Fruit fly (Drosophila melanogaster) whole organism, embryonic: ENCODE results near the gene sima.

ENCODE experiments used
- Bgb ChIP-seq: fragments of 200-800 bp; sonication (Bioruptor generic); IDR thresholded peaks from 2 replicates; pipeline ENCODE4 v1.3.6; 2022; ENCODE audit warnings: missing biosample characterization, missing genetic modification characterization; ENCODE audit not compliant: partially characterized antibody
- CG10543 ChIP-seq: fragments of 200-800 bp; sonication (Bioruptor generic); optimal IDR thresholded peaks from 3 replicates; lab custom pipeline; 2017; ENCODE audit warnings: missing biosample characterization, mild to moderate bottlenecking, missing genetic modification characterization, moderate library complexity
- CG11456 ChIP-seq: fragments of 200-800 bp; sonication (Bioruptor generic); IDR thresholded peaks from 3 replicates; pipeline ENCODE4 v1.3.6; 2022; ENCODE audit warnings: missing biosample characterization, missing genetic modification characterization
- CG12299 ChIP-seq: fragments of 200-800 bp; sonication (Bioruptor generic); optimal IDR thresholded peaks from 2 replicates; lab custom pipeline; 2018; ENCODE audit warnings: missing biosample characterization, mild to moderate bottlenecking, missing genetic modification characterization
- CG14860 ChIP-seq: fragments of 200-800 bp; sonication (Bioruptor generic); IDR thresholded peaks from 3 replicates; pipeline ENCODE4 v1.3.6; 2022; ENCODE audit warnings: missing biosample characterization, missing genetic modification characterization; ENCODE audit not compliant: partially characterized antibody
- CG16815 ChIP-seq: fragments of 200-800 bp; sonication (Bioruptor generic); optimal IDR thresholded peaks from 3 replicates; lab custom pipeline; 2017; ENCODE audit warnings: missing biosample characterization, mild to moderate bottlenecking, missing genetic modification characterization
- CG17802 ChIP-seq: fragments of 200-800 bp; sonication (Bioruptor generic); optimal IDR thresholded peaks from 2 replicates; lab custom pipeline; 2018; ENCODE audit warnings: missing biosample characterization, mild to moderate bottlenecking, missing genetic modification characterization, moderate library complexity
- CG18011 ChIP-seq: fragments of 200-800 bp; sonication (Bioruptor generic); optimal IDR thresholded peaks from 2 replicates; lab custom pipeline; 2017; ENCODE audit warnings: missing biosample characterization, missing genetic modification characterization, mild to moderate bottlenecking, moderate library complexity, missing genotype
- CG1832 ChIP-seq: fragments of 200-800 bp; sonication (Bioruptor generic); optimal IDR thresholded peaks from 2 replicates; lab custom pipeline; 2017; ENCODE audit warnings: missing biosample characterization, mild to moderate bottlenecking, missing genetic modification characterization, inconsistent platforms
- CG2129 ChIP-seq: fragments of 200-800 bp; sonication (Bioruptor generic); IDR thresholded peaks from 2 replicates; pipeline ENCODE4 v1.3.6; 2022; ENCODE audit warnings: missing biosample characterization, missing genetic modification characterization; ENCODE audit not compliant: partially characterized antibody
- CG30020 ChIP-seq: fragments of 200-800 bp; optimal IDR thresholded peaks from 2 replicates; lab custom pipeline; 2019; ENCODE audit warnings: missing biosample characterization, mild to moderate bottlenecking, missing genetic modification characterization, moderate library complexity
- CG30403 ChIP-seq: fragments of 200-800 bp; sonication (Bioruptor generic); optimal IDR thresholded peaks from 3 replicates; lab custom pipeline; 2016; ENCODE audit warnings: missing biosample characterization, missing genetic modification characterization
- CG3847 ChIP-seq: fragments of 200-800 bp; sonication (Bioruptor generic); IDR thresholded peaks from 2 replicates; pipeline ENCODE4 v1.3.6; 2022; ENCODE audit warnings: missing biosample characterization, missing genetic modification characterization
- CG4617 ChIP-seq: fragments of 200-800 bp; sonication (Bioruptor generic); optimal IDR thresholded peaks from 3 replicates; lab custom pipeline; 2016; ENCODE audit warnings: missing biosample characterization, missing genetic modification characterization, borderline replicate concordance
- CG5953 ChIP-seq: fragments of 200-800 bp; sonication (Bioruptor generic); IDR thresholded peaks from 2 replicates; pipeline ENCODE4 v1.3.6; 2022; ENCODE audit warnings: missing biosample characterization, missing genetic modification characterization
- CG6813 ChIP-seq: fragments of 200-800 bp; sonication (Bioruptor generic); optimal IDR thresholded peaks from 2 replicates; lab custom pipeline; 2017; ENCODE audit warnings: missing biosample characterization, missing genetic modification characterization, mild to moderate bottlenecking, moderate library complexity, missing genetic modification reagents
- CG7745 ChIP-seq: fragments of 200-800 bp; sonication (Bioruptor generic); optimal IDR thresholded peaks from 2 replicates; lab custom pipeline; 2018; ENCODE audit warnings: missing biosample characterization, mild to moderate bottlenecking, missing genetic modification characterization, moderate library complexity
- CG8765 ChIP-seq: fragments of 200-800 bp; sonication (Bioruptor generic); IDR thresholded peaks from 2 replicates; pipeline ENCODE4 v1.3.6; 2022; ENCODE audit warnings: missing biosample characterization, missing genetic modification characterization
- CG8944 ChIP-seq: fragments of 200-800 bp; sonication (Bioruptor generic); optimal IDR thresholded peaks from 3 replicates; lab custom pipeline; 2016; ENCODE audit warnings: missing biosample characterization, missing genetic modification characterization
- Camta ChIP-seq: fragments of 200-800 bp; sonication (Bioruptor generic); optimal IDR thresholded peaks from 2 replicates; lab custom pipeline; 2016; ENCODE audit warnings: missing biosample characterization, missing genetic modification characterization
- Dll ChIP-seq: fragments of 200-800 bp; sonication (Bioruptor generic); IDR thresholded peaks from 4 replicates; pipeline ENCODE4 v1.3.6; 2022; ENCODE audit warnings: missing biosample characterization, missing genetic modification characterization; ENCODE audit not compliant: partially characterized antibody
- Eip74EF ChIP-seq, 2 experiments: fragments of 200-800 bp in 1 of 2; fragments of >200 bp in 1 of 2; sonication (Bioruptor generic) in 1 of 2; optimal IDR thresholded peaks; 2 replicates each; lab custom pipeline; 2017 to 2019; ENCODE audit warnings: missing biosample characterization in 2 of 2, missing genetic modification characterization in 2 of 2, mild to moderate bottlenecking in 1 of 2, moderate library complexity in 1 of 2
- HLH54F ChIP-seq: fragments of 200-800 bp; sonication (Bioruptor generic); optimal IDR thresholded peaks from 3 replicates; lab custom pipeline; 2016; ENCODE audit warnings: missing biosample characterization, missing genetic modification characterization
- Hey ChIP-seq: fragments of 200-800 bp; sonication (Bioruptor generic); optimal IDR thresholded peaks from 3 replicates; lab custom pipeline; 2018; ENCODE audit warnings: missing biosample characterization, mild to moderate bottlenecking, missing genetic modification characterization
- HmgZ ChIP-seq: fragments of 200-800 bp; sonication (Bioruptor generic); optimal IDR thresholded peaks from 2 replicates; lab custom pipeline; 2018; ENCODE audit warnings: missing biosample characterization, mild to moderate bottlenecking, missing genetic modification characterization
- Hr51 ChIP-seq, 2 experiments: fragments of 200-800 bp; sonication (Bioruptor generic); optimal IDR thresholded peaks; 2 replicates in 1 of 2; 3 replicates in 1 of 2; lab custom pipeline; 2016 to 2018; ENCODE audit warnings: missing biosample characterization in 2 of 2, missing genetic modification characterization in 2 of 2, mild to moderate bottlenecking in 1 of 2, moderate library complexity in 1 of 2
- Meics ChIP-seq: fragments of 200-800 bp; sonication (Bioruptor generic); optimal IDR thresholded peaks from 2 replicates; lab custom pipeline; 2017; ENCODE audit warnings: missing biosample characterization, mild to moderate bottlenecking, missing genetic modification characterization
- Myb ChIP-seq: fragments of 200-800 bp; sonication (Bioruptor generic); optimal IDR thresholded peaks from 2 replicates; lab custom pipeline; 2016; ENCODE audit warnings: missing biosample characterization, missing genetic modification characterization
- Nf-YC ChIP-seq: fragments of 200-800 bp; optimal IDR thresholded peaks from 3 replicates; lab custom pipeline; 2019; ENCODE audit warnings: missing biosample characterization, mild to moderate bottlenecking, missing genetic modification characterization, moderate library complexity
- Optix ChIP-seq: fragments of 200-800 bp; sonication (Bioruptor generic); IDR thresholded peaks from 3 replicates; pipeline ENCODE4 v1.3.6; 2022; ENCODE audit warnings: missing biosample characterization, missing genetic modification characterization
- Ptx1 ChIP-seq: fragments of 200-800 bp; sonication (Bioruptor generic); IDR thresholded peaks from 2 replicates; pipeline ENCODE4 v1.3.6; 2022; ENCODE audit warnings: missing biosample characterization, missing genetic modification characterization
- Side ChIP-seq: fragments of 200-800 bp; sonication (Bioruptor generic); optimal IDR thresholded peaks from 2 replicates; lab custom pipeline; 2016; ENCODE audit warnings: missing biosample characterization, missing genetic modification characterization
- aop ChIP-seq: fragments of 200-800 bp; sonication (Bioruptor generic); IDR thresholded peaks from 2 replicates; pipeline ENCODE4 v1.3.6; 2022; ENCODE audit warnings: missing biosample characterization, missing genetic modification characterization
- ara ChIP-seq: fragments of 200-800 bp; sonication (Bioruptor generic); IDR thresholded peaks from 2 replicates; pipeline ENCODE4 v1.3.6; 2022; ENCODE audit warnings: missing biosample characterization, missing genetic modification characterization
- ase ChIP-seq: fragments of 200-800 bp; sonication (Bioruptor generic); IDR thresholded peaks from 3 replicates; pipeline ENCODE4 v1.3.6; 2022; ENCODE audit warnings: missing biosample characterization, missing genetic modification characterization
- ci ChIP-seq: fragments of 200-800 bp; sonication (Bioruptor generic); IDR thresholded peaks from 3 replicates; pipeline ENCODE4 v1.3.6; 2022; ENCODE audit warnings: missing biosample characterization, missing genetic modification characterization
- dimm ChIP-seq: fragments of 200-800 bp; sonication (Bioruptor generic); IDR thresholded peaks from 2 replicates; pipeline ENCODE4 v1.3.6; 2022; ENCODE audit warnings: missing biosample characterization, missing genetic modification characterization
- en ChIP-seq: fragments of 200-800 bp; sonication (Bioruptor generic); optimal IDR thresholded peaks from 2 replicates; lab custom pipeline; 2016; ENCODE audit warnings: missing biosample characterization, missing genetic modification characterization
- grau ChIP-seq: fragments of 200-800 bp; optimal IDR thresholded peaks from 3 replicates; lab custom pipeline; 2019; ENCODE audit warnings: missing biosample characterization, mild to moderate bottlenecking, missing genetic modification characterization, moderate library complexity
- kay ChIP-seq: fragments of 200-800 bp; sonication (Bioruptor generic); optimal IDR thresholded peaks from 2 replicates; lab custom pipeline; 2016; ENCODE audit warnings: missing biosample characterization, missing genetic modification characterization
- mirr ChIP-seq: fragments of 200-800 bp; sonication (Bioruptor generic); optimal IDR thresholded peaks from 3 replicates; lab custom pipeline; 2018; ENCODE audit warnings: missing biosample characterization, mild to moderate bottlenecking, missing genetic modification characterization
- peb ChIP-seq: fragments of 200-800 bp; sonication (Bioruptor generic); IDR thresholded peaks from 2 replicates; pipeline ENCODE4 v1.3.6; 2022; ENCODE audit warnings: missing biosample characterization, missing genetic modification characterization
- pnt ChIP-seq: fragments of 200-800 bp; sonication (Bioruptor generic); optimal IDR thresholded peaks from 3 replicates; lab custom pipeline; 2016; ENCODE audit warnings: missing biosample characterization, missing genetic modification characterization
- pum ChIP-seq: fragments of 200-800 bp; sonication (Bioruptor generic); optimal IDR thresholded peaks from 2 replicates; lab custom pipeline; 2016; ENCODE audit warnings: missing biosample characterization, missing genetic modification characterization
- seq ChIP-seq: fragments of 200-800 bp; sonication (Bioruptor generic); IDR thresholded peaks from 2 replicates; pipeline ENCODE4 v1.3.6; 2022; ENCODE audit warnings: missing biosample characterization, missing genetic modification characterization
- sob ChIP-seq: fragments of 200-800 bp; sonication (Bioruptor generic); IDR thresholded peaks from 2 replicates; pipeline ENCODE4 v1.3.6; 2022; ENCODE audit warnings: missing biosample characterization, missing genetic modification characterization
- tna ChIP-seq: fragments of 200-800 bp; sonication (Bioruptor generic); IDR thresholded peaks from 2 replicates; pipeline ENCODE4 v1.3.6; 2022; ENCODE audit warnings: missing biosample characterization, missing genetic modification characterization; ENCODE audit not compliant: partially characterized antibody
- trh ChIP-seq: fragments of 200-800 bp; sonication (Bioruptor generic); optimal IDR thresholded peaks from 2 replicates; lab custom pipeline; 2016; ENCODE audit warnings: missing biosample characterization, missing genetic modification characterization
- usp ChIP-seq: fragments of >200 bp; optimal IDR thresholded peaks from 2 replicates; lab custom pipeline; 2017; ENCODE audit warnings: missing biosample characterization, missing genetic modification characterization
- vnd ChIP-seq: fragments of 200-800 bp; sonication (Bioruptor generic); IDR thresholded peaks from 3 replicates; pipeline ENCODE4 v1.3.6; 2022; ENCODE audit warnings: missing biosample characterization, missing genetic modification characterization; ENCODE audit not compliant: partially characterized antibody
- yki ChIP-seq: fragments of >200 bp; optimal IDR thresholded peaks from 3 replicates; lab custom pipeline; 2018

sima gene

dm6 chr3R:30164162-30164561, 106.1 kb downstream of the sima start (continued):
- no peak for TF ChIP-seq en (GFP tag; lab: Kevin White, UChicago)
- no peak for TF ChIP-seq CG2129 (GFP tag; lab: Robert Waterston, UW)
- peak; percentile 48; the same call in 1 of the 2 replicates for TF ChIP-seq ara (GFP tag; lab: Robert Waterston, UW)
- TF ChIP-seq CG8944 (GFP tag; lab: Kevin White, UChicago), result no peak
- TF ChIP-seq Ptx1 (GFP tag; lab: Robert Waterston, UW), result peak; percentile 63
- no peak for TF ChIP-seq HmgZ
- TF ChIP-seq CG14860 (GFP tag; lab: Robert Waterston, UW), result no peak
- peak in 1 of 2 experiments; percentile 42 for TF ChIP-seq Eip74EF (GFP tag; optimal IDR thresholded peaks at IDR 0.05; lab: Kevin White, UChicago)
- TF ChIP-seq Optix (GFP tag; lab: Robert Waterston, UW), result peak; percentile 15; the same call in 1 of the 3 replicates
- no peak for TF ChIP-seq Bgb
- TF ChIP-seq Hr51 (GFP tag; optimal IDR thresholded peaks at IDR 0.05; lab: Kevin White, UChicago), result peak in 1 of 2 experiments; percentile 49
- no peak for TF ChIP-seq tna (GFP tag; lab: Robert Waterston, UW)
- no peak for TF ChIP-seq Side (GFP tag; lab: Kevin White, UChicago)
- TF ChIP-seq yki (lab: Kevin White, UChicago), result no peak
- no peak for TF ChIP-seq CG6813 (GFP tag; lab: Kevin White, UChicago)
- no peak for TF ChIP-seq Camta (GFP tag; lab: Kevin White, UChicago)
- TF ChIP-seq seq (GFP tag; lab: Robert Waterston, UW), result no peak
- TF ChIP-seq CG4617 (GFP tag; lab: Kevin White, UChicago), result no peak
- TF ChIP-seq dimm (GFP tag; lab: Robert Waterston, UW), result no peak
- TF ChIP-seq Meics, result no peak
- no peak for TF ChIP-seq peb
- no peak for TF ChIP-seq usp
- TF ChIP-seq Myb, result no peak
- no peak for TF ChIP-seq Hey (tag; lab: Kevin White, UChicago)
- no peak for TF ChIP-seq CG17802
- no peak for TF ChIP-seq Dll (GFP tag; lab: Robert Waterston, UW)
- no peak for TF ChIP-seq CG7745 (tag; lab: Kevin White, UChicago)
- TF ChIP-seq CG30403, result peak; percentile 32
- peak; percentile 85 for TF ChIP-seq ci
- no peak for TF ChIP-seq pum
- no peak for TF ChIP-seq CG1832
- TF ChIP-seq aop, result no peak
- TF ChIP-seq vnd (GFP tag; lab: Robert Waterston, UW), result no peak
- no peak for TF ChIP-seq HLH54F
- TF ChIP-seq CG12299 (tag; lab: Kevin White, UChicago), result no peak
- peak; percentile 25 for TF ChIP-seq grau (tag; lab: Kevin White, UChicago)
- TF ChIP-seq pnt (GFP tag; lab: Kevin White, UChicago), result peak; percentile 40
- TF ChIP-seq CG16815, result no peak
- no peak for TF ChIP-seq CG5953
- no peak for TF ChIP-seq kay (GFP tag; lab: Kevin White, UChicago)
- TF ChIP-seq CG8765 (GFP tag; lab: Robert Waterston, UW), result no peak
- no peak for TF ChIP-seq CG30020 (tag; lab: Kevin White, UChicago)
- TF ChIP-seq mirr (GFP tag; lab: Kevin White, UChicago), result no peak
- peak; percentile 48; the same call in 1 of the 2 replicates for TF ChIP-seq sob (GFP tag; lab: Robert Waterston, UW)
- TF ChIP-seq CG3847 (GFP tag; lab: Robert Waterston, UW), result no peak
- TF ChIP-seq CG11456 (GFP tag; lab: Robert Waterston, UW), result no peak
- 0 out of 3 replicates have a peak, but pooled peaks have one; percentile 46 for TF ChIP-seq ase
- TF ChIP-seq Nf-YC (tag; lab: Kevin White, UChicago), result no peak
- TF ChIP-seq CG18011 (GFP tag; lab: Kevin White, UChicago), result no peak
- TF ChIP-seq CG10543 (GFP tag; lab: Kevin White, UChicago), result no peak
- TF ChIP-seq trh (GFP tag; lab: Kevin White, UChicago), result no peak
